Fruit fly (Drosophila melanogaster): Measurements from ENCODE around the gene CG7201.

Gene CG7201

DNA sequence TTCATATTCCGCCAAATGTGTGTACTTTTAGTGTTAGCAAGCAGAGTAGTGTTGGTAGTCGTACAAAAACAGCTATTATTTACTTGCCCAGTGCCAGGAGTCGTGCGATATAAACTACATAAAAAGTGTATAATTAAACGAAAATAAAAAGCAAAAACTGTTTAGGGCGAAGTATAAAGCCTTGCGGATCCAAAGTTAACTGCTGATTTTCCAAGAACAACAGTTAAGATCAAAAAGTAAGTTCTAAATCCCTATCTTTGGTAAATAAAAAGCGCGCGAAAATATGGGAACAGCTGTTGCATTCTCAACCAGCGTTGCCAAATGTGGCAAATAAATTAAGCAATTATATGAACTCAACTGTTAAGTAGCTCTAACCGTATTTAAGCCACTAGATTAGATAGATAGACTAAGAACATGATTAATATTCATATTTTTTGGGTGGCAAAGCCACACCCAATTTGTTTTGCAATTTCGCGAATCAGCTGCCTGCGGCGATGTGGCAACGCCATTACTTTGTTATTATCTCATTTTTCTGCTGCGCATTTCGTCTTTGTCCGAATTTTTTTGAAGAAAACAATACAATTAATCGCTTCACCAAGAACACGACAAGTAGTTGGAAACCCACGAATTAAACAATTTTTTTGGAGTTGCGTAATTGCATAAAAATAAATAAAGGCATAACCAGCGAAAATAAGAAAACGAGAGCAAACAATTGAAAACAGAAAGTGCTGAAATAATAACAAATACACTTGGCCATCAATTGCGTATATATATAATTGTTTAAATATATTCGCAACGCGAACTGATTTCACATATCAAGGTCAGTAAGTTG, 45.4 kb upstream of the CG7201 start, which contains the start of the genes Prim1 and CG7083 (continued):
- TF ChIP-seq Eip74EF (GFP tag; optimal IDR thresholded peaks at IDR 0.05) (no peak), Oaz (GFP tag; IDR thresholded peaks at IDR 0.05) (no peak), rib (GFP tag; IDR thresholded peaks at IDR 0.05) (peak; percentile 89), CG3995 (GFP tag; optimal IDR thresholded peaks at IDR 0.05) (no peak), Ada2b (GFP tag; IDR thresholded peaks at IDR 0.05) (peak; percentile 48; the same call in 1 of the 2 replicates), Elba2 (GFP tag; optimal IDR thresholded peaks at IDR 0.05) (peak; percentile 12), CG11247 (GFP tag; IDR thresholded peaks at IDR 0.05) (no peak), maf-S (GFP tag; optimal IDR thresholded peaks at IDR 0.05) (peak; percentile 39), grau (tag; optimal IDR thresholded peaks at IDR 0.05) (peak; percentile 52), pho (GFP tag; optimal IDR thresholded peaks at IDR 0.05) (peak; percentile 71), usp (GFP tag; optimal IDR thresholded peaks at IDR 0.05) (no peak), CG43689 (GFP tag; IDR thresholded peaks at IDR 0.05) (no peak), CG11398 (GFP tag; optimal IDR thresholded peaks at IDR 0.05) (peak; percentile 11), CG4360 (GFP tag; IDR thresholded peaks at IDR 0.05) (no peak), p53 (GFP tag; optimal IDR thresholded peaks at IDR 0.05) (no peak), gfzf (GFP tag; optimal IDR thresholded peaks at IDR 0.05) (peak; percentile 17), CTCF (GFP tag; optimal IDR thresholded peaks at IDR 0.05) (peak; percentile 40), ab (GFP tag; optimal IDR thresholded peaks at IDR 0.05) (no peak), gcm2 (GFP tag; optimal IDR thresholded peaks at IDR 0.05) (no peak), CG11456 (GFP tag; IDR thresholded peaks at IDR 0.05) (0 out of 3 replicates have a peak, but pooled peaks have one; percentile 8), CG30020 (tag; optimal IDR thresholded peaks at IDR 0.05) (peak; percentile 35), CG32532 (GFP tag; IDR thresholded peaks at IDR 0.05) (peak; percentile 58; the same call in 1 of the 2 replicates), Xbp1 (GFP tag; optimal IDR thresholded peaks at IDR 0.05) (peak; percentile 75), pzg (GFP tag; optimal IDR thresholded peaks at IDR 0.05) (peak; percentile 63), CG7271 (tag; optimal IDR thresholded peaks at IDR 0.05) (peak; percentile 31), Mrtf (GFP tag; IDR thresholded peaks at IDR 0.05) (no peak), CG6813 (GFP tag; optimal IDR thresholded peaks at IDR 0.05) (peak; percentile 26), CG6175 (GFP tag; IDR thresholded peaks at IDR 0.05) (no peak), CG18476 (GFP tag; optimal IDR thresholded peaks at IDR 0.05) (peak; percentile 27), CG17829 (tag; optimal IDR thresholded peaks at IDR 0.05) (peak; percentile 59), NC2β (GFP tag; optimal IDR thresholded peaks at IDR 0.05) (peak; percentile 46), CG2199 (GFP tag; IDR thresholded peaks at IDR 0.05) (no peak), CG1602 (GFP tag; optimal IDR thresholded peaks at IDR 0.05) (peak; percentile 7), fd102C (GFP tag; optimal IDR thresholded peaks at IDR 0.05) (no peak), dysf (GFP tag; IDR thresholded peaks at IDR 0.05) (no peak), amos (GFP tag; IDR thresholded peaks at IDR 0.05; ENCODE audit: partially characterized antibody) (peak; percentile 13; the same call in 1 of the 2 replicates), Aef1 (GFP tag; IDR thresholded peaks at IDR 0.05) (peak; percentile 22; the same call in 1 of the 3 replicates), CG1024 (GFP tag; IDR thresholded peaks at IDR 0.05) (no peak), vvl (GFP tag; IDR thresholded peaks at IDR 0.05) (peak; percentile 62), CG18599 (GFP tag; optimal IDR thresholded peaks at IDR 0.05) (peak; percentile 77), CG14050 (GFP tag; IDR thresholded peaks at IDR 0.05) (peak; percentile 42; the same call in 1 of the 3 replicates), kni (GFP tag; optimal IDR thresholded peaks at IDR 0.05) (peak; percentile 39), Mes4 (GFP tag; optimal IDR thresholded peaks at IDR 0.05) (peak; percentile 54), MBD-R2 (GFP tag; IDR thresholded peaks at IDR 0.05) (peak; percentile 67), CG8089 (GFP tag; optimal IDR thresholded peaks at IDR 0.05) (no peak), CG13287 (GFP tag; IDR thresholded peaks at IDR 0.05; ENCODE audit: partially characterized antibody) (peak; percentile 43), ssp (GFP tag; IDR thresholded peaks at IDR 0.05) (no peak), sob (GFP tag; IDR thresholded peaks at IDR 0.05) (0 out of 2 replicates have a peak, but pooled peaks have one; percentile 42), CG12219 (GFP tag; optimal IDR thresholded peaks at IDR 0.05) (peak; percentile 14), Dfd (GFP tag; optimal IDR thresholded peaks at IDR 0.05) (no peak)

All from whole organism, embryonic.